Fruit fly (Drosophila melanogaster): ENCODE data around the gene CG14106.

CG14106 gene

DNA sequence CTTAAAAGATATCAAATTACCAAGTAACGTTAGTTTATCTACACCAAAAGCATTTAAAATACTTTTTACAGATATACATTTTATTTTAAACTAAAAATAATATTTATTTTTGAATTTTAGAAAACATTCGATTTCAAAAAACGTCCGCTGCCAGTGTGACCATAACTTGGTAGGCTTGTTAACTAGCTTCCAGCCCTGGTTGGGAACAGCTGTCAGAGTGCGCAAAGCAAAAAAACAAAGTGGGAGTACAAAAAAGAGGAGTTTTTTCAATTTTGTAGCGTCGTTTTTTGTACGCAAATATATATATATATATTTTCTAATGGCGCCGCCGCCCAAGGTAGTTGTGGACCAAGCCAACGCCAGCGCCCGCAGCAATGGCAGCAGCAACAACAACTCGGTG, 16.9 kb upstream of the CG14106 start, which contains the start of gene cmb (continued):
- TF ChIP-seq Abd-B (GFP tag; optimal IDR thresholded peaks at IDR 0.05), result no peak

DNA sequence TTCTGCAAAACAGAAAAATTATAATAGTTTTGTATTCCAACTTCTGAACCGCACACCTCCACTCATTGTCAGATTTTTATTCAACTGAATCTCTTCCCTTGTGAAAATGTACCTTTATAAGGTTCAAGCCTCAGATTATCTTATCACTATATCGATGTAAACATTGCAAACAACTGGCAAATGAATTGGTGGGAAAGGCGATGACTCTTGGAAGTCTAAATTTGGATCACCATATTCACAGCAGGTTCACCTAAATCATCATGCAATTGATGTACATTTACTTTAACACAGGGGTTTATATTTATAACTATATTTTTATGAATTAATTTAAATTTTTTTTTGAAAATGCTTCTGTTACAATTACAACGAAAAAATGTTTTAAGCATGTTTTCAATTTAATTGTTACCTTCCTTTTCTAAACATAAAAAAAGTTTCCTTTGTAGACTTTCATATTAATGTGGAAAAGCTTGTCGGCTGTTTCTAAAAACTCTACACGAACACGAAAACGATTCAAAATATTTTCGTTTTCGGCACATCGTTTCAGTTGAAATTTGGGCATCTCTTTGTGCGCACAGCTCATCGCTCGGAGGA, 15.0 kb upstream of the CG14106 start, which contains the start of the genes CG10140 and CG14109:
TSS of gene CG10140 (minus strand) at position 101 of the 591 bp plus-strand sequence.
TSS of gene CG14109 (plus strand) at position 541 of the 591 bp plus-strand sequence.
- TF ChIP-seq Hnf4 (GFP tag; optimal IDR thresholded peaks at IDR 0.05) (no peak), jim (GFP tag; optimal IDR thresholded peaks at IDR 0.05) (no peak), Hr83 (GFP tag; optimal IDR thresholded peaks at IDR 0.05; ENCODE audit: poor library complexity, severe bottlenecking) (no peak), Dif (GFP tag; optimal IDR thresholded peaks at IDR 0.05; ENCODE audit: partially characterized antibody) (no peak)

DNA sequence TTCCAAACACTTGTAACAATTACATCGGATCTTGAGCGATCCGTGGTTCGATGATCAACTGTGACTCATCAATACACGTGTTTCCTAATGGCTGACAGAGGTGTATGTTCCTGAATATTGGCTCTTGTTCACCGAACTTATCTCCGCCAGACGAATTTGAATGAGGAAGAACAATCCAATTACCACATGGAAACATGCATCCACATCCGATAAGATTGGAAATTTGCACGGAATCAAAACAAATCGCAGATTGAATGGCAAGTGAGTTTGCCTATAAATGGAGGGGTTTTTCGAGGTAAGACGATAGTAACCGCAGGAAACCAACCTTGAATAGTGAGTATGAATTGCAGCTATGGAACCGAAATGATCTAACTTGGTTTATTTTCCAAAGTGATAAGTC, 12.2 kb upstream of the CG14106 start, which contains the start of gene CG10725:
TSS of gene CG10725 (plus strand) at position 301 of the 400 bp plus-strand sequence.
- no peak for TF ChIP-seq Hnf4 (GFP tag; optimal IDR thresholded peaks at IDR 0.05)
- TF ChIP-seq Abd-B (GFP tag; optimal IDR thresholded peaks at IDR 0.05), result no peak
- TF ChIP-seq Myc (optimal IDR thresholded peaks at IDR 0.05), result no peak
- no peak for TF ChIP-seq rgr (GFP tag; optimal IDR thresholded peaks at IDR 0.05)
- no peak for TF ChIP-seq Hr78 (GFP tag; optimal IDR thresholded peaks at IDR 0.05)
- no peak for TF ChIP-seq sage (GFP tag; optimal IDR thresholded peaks at IDR 0.05)
- TF ChIP-seq dmrt93B (GFP tag; optimal IDR thresholded peaks at IDR 0.05), result no peak
- no peak for TF ChIP-seq pan (optimal IDR thresholded peaks at IDR 0.05)
- TF ChIP-seq br (GFP tag; optimal IDR thresholded peaks at IDR 0.05), result no peak
- TF ChIP-seq GATAd (GFP tag; optimal IDR thresholded peaks at IDR 0.05), result no peak
- TF ChIP-seq Vsx2 (GFP tag; optimal IDR thresholded peaks at IDR 0.05; ENCODE audit: partially characterized antibody), result no peak
- no peak for TF ChIP-seq Mio (GFP tag; optimal IDR thresholded peaks at IDR 0.05)
- no peak for TF ChIP-seq dl (GFP tag; optimal IDR thresholded peaks at IDR 0.05; ENCODE audit: insufficient read depth in 1 of 2, partially characterized antibody in 2 of 2)
- no peak for TF ChIP-seq CG9705 (GFP tag; optimal IDR thresholded peaks at IDR 0.05)
- no peak for TF ChIP-seq Sp1 (GFP tag; optimal IDR thresholded peaks at IDR 0.05)

DNA sequence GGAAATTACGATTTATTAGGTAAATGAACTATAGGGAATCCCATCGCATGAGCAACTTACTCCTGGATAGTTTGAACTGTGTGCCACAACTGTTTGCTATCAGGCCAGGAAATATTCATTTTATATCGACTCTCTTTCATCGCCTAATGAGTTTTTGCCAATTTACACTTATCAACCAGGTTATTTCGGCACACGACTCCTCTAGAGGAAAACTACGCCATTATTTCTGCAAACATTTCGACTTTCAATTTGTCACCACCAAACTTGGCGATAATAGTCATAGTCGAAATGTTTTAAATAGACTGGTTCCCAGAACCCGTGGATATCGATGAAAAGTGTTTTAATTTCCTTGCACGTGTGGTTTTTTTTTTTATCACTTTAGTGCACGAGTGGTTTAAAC, 11.6 kb upstream of the CG14106 start, which contains the start of gene CG10154:
TSS of gene CG10154 (minus strand) at position 101 of the 400 bp plus-strand sequence.
- TF ChIP-seq sage (GFP tag; optimal IDR thresholded peaks at IDR 0.05), result no peak
- TF ChIP-seq Hr83 (GFP tag; optimal IDR thresholded peaks at IDR 0.05; ENCODE audit: poor library complexity, severe bottlenecking), result no peak
- TF ChIP-seq rgr (GFP tag; optimal IDR thresholded peaks at IDR 0.05), result no peak
- no peak for TF ChIP-seq CG9705 (GFP tag; optimal IDR thresholded peaks at IDR 0.05)
- no peak for TF ChIP-seq br (GFP tag; optimal IDR thresholded peaks at IDR 0.05)
- TF ChIP-seq Dif (GFP tag; optimal IDR thresholded peaks at IDR 0.05; ENCODE audit: partially characterized antibody), result no peak
- no peak for TF ChIP-seq Dfd (GFP tag; optimal IDR thresholded peaks at IDR 0.05)
- no peak for TF ChIP-seq HLH106 (tag; optimal IDR thresholded peaks at IDR 0.05)
- TF ChIP-seq ey (GFP tag; optimal IDR thresholded peaks at IDR 0.05), result no peak
- no peak for TF ChIP-seq Rel (GFP tag; optimal IDR thresholded peaks at IDR 0.05)
- no peak for TF ChIP-seq Rel (tag; optimal IDR thresholded peaks at IDR 0.05)
- no peak for TF ChIP-seq psq (GFP tag; optimal IDR thresholded peaks at IDR 0.05)
- no peak for TF ChIP-seq woc (GFP tag; optimal IDR thresholded peaks at IDR 0.05)
- no peak for TF ChIP-seq Jra (GFP tag; optimal IDR thresholded peaks at IDR 0.05)
- no peak for TF ChIP-seq brk (GFP tag; optimal IDR thresholded peaks at IDR 0.05)

DNA sequence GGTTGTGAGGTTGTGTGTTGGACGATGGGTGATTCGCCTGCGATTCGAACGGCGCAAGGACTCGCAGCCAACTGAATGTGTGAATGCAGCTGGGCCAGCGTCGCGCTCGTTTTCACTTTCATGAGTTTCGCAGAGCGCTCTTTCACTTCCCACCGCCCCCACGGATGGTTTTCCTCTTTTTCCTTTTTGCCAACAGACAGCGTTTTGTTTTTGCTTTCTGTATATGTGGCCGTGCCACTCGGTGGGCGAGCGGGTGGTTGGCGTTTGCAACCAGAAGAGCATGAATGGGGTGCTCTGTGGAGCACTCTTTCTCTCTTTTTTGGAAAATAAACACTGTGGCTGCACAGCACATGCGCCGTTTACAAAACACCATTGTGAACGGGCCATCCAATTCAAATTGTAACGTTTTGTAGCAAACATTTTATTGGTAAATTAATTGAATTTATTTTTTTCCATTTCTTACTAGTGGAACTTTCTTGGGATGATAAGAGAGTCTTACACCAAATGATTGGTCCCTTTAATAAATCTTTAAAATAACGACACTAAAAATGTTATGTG, 9.8 kb upstream of the CG14106 start, which contains the start of gene CG10713:
TSS of gene CG10713 (minus strand) at position 60 of the 558 bp plus-strand sequence.
- TF ChIP-seq HLH106 (tag; optimal IDR thresholded peaks at IDR 0.05) (no peak), brk (GFP tag; optimal IDR thresholded peaks at IDR 0.05) (no peak), dsf (GFP tag; optimal IDR thresholded peaks at IDR 0.05; ENCODE audit: borderline replicate concordance) (no peak), OdsH (GFP tag; optimal IDR thresholded peaks at IDR 0.05) (no peak), foxo (GFP tag; optimal IDR thresholded peaks at IDR 0.05) (no peak), Sp1 (GFP tag; optimal IDR thresholded peaks at IDR 0.05) (peak; percentile 5), lola (GFP tag; optimal IDR thresholded peaks at IDR 0.05) (no peak), Jra (GFP tag; optimal IDR thresholded peaks at IDR 0.05) (no peak), Hnf4 (GFP tag; optimal IDR thresholded peaks at IDR 0.05) (no peak)
